Worm (Caenorhabditis elegans): Measurements from ENCODE around the gene srh-67.
A peak's percentile ranks its signal among the peaks of the same experiment; 100 is the strongest.

The srh-67 gene

ce11 chrII:12489903-12490302 is 18.8 kb upstream of the srh-67 start, which contains the start of gene T21B4.15:
Gene T21B4.15, plus strand, starts transcription at chrII:12490203.
- TF ChIP-seq ztf-18 (tag; optimal IDR thresholded peaks at IDR 0.05) (no peak), nfya-2 (GFP tag; IDR thresholded peaks at IDR 0.05) (no peak), ztf-26 (tag; optimal IDR thresholded peaks at IDR 0.05) (no peak), F23B12.7 (tag; optimal IDR thresholded peaks at IDR 0.05; ENCODE audit: insufficient read depth) (no peak), K12H6.12 (tag; optimal IDR thresholded peaks at IDR 0.05) (no peak), somi-1 (GFP tag; optimal IDR thresholded peaks at IDR 0.05) (no peak), lir-1 (GFP tag; conservative IDR thresholded peaks at IDR 0.05) (no peak), xnd-1 (tag; optimal IDR thresholded peaks at IDR 0.05) (no peak), sdz-38 (tag; optimal IDR thresholded peaks at IDR 0.05) (no peak), F22D6.2 (tag; optimal IDR thresholded peaks at IDR 0.05) (no peak), F33H1.4 (GFP tag; IDR thresholded peaks at IDR 0.05) (no peak)

ce11 chrII:12491936-12492335 is 16.8 kb upstream of the srh-67 start, which contains the start of gene srz-6:
Gene srz-6, plus strand, starts transcription at chrII:12492236.
- no peak for TF ChIP-seq ztf-25 (GFP tag; IDR thresholded peaks at IDR 0.05)
- TF ChIP-seq repo-1 (tag; optimal IDR thresholded peaks at IDR 0.05): no peak
- 0 out of 2 replicates have a peak, but pooled peaks have one; percentile 29 for TF ChIP-seq zfh-2 (GFP tag; conservative IDR thresholded peaks at IDR 0.05)

DNA sequence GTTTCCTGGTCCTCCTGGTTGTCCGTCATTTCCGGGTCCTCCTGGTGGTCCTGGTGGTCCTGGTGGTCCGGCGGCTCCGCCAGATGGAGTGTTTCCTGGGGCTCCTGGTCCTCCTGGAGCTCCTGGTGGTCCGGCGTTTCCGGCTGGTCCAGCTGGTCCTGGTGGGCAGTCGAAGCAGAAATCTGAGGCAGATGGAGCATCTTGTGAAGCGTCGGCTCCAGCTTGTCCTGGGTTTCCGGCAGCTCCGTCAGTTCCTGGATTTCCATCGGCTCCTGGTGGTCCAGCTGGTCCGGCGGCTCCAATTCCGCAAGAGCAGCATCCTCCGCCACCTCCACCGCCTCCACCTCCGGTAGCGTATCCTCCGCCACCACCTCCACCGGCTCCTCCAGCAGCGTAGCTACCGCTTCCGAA is 14.7 kb upstream of the srh-67 start:
- 0 out of 2 replicates have a peak, but pooled peaks have one; percentile 4 for TF ChIP-seq cebp-2 (GFP tag; IDR thresholded peaks at IDR 0.05)
- no peak for TF ChIP-seq T26A5.8 (tag; optimal IDR thresholded peaks at IDR 0.05)
- TF ChIP-seq zfh-2 (GFP tag; conservative IDR thresholded peaks at IDR 0.05): peak; percentile 74
- TF ChIP-seq egrh-3 (GFP tag; IDR thresholded peaks at IDR 0.05): peak; percentile 97
- TF ChIP-seq F37B4.10 (GFP tag; IDR thresholded peaks at IDR 0.05): 0 out of 2 replicates have a peak, but pooled peaks have one; percentile 71

DNA sequence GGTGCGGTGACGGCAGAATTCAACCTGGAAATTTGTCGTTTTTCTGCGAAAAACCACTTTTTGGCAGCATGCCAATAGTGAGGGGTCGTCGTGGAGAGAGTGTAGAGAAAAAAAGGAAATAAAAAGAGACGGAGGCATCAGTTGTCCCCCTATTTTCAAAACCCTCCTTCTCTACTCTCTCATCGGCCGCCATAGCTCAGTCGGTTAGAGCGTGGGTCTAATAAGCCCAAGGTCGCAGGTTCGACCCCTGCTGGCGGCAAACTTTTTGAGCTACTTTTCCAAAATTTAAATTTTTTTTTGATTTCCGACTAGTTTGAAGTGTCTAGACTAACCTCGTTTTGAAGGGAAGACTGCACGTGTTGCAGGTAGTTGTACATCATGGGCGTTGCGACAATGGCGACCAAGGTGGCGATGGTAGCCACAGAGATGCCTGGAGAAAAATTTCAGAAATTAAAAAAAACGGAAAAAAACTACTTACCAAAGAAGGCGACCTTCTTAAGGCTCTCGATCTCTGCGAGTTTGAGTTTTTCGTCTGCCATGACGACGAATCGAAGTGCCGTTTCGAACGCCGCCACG is 14.1 kb upstream of the srh-67 start, which contains the start of gene col-85:
Gene col-85, minus strand, starts transcription at position 540 of the 576 bp plus-strand sequence.
- peak; percentile 42 for TF ChIP-seq sptf-2 (GFP tag; optimal IDR thresholded peaks at IDR 0.05)
- peak; percentile 3 to 56 for TF ChIP-seq let-607 (tag; optimal IDR thresholded peaks at IDR 0.05)
- TF ChIP-seq somi-1 (GFP tag; optimal IDR thresholded peaks at IDR 0.05): peak; percentile 79
- peak; percentile 57 for TF ChIP-seq tlf-1 (GFP tag; optimal IDR thresholded peaks at IDR 0.05)
- peak; percentile 93 for TF ChIP-seq nfyb-1 (GFP tag; IDR thresholded peaks at IDR 0.05)
- peak; percentile 39 for TF ChIP-seq nhr-80 (tag; optimal IDR thresholded peaks at IDR 0.05)
- TF ChIP-seq egl-18 (GFP tag; IDR thresholded peaks at IDR 0.05): 0 out of 2 replicates have a peak, but pooled peaks have one; percentile 50
- TF ChIP-seq hlh-26 (GFP tag; conservative IDR thresholded peaks at IDR 0.05): no peak
- TF ChIP-seq mxl-1 (tag; optimal IDR thresholded peaks at IDR 0.05): peak; percentile 88
- TF ChIP-seq unc-62 (GFP tag; optimal IDR thresholded peaks at IDR 0.05): no peak
- TF ChIP-seq lin-35 (GFP tag; optimal IDR thresholded peaks at IDR 0.05): peak in 1 of 3 experiments; percentile 78
- TF ChIP-seq aptf-2 (GFP tag; conservative IDR thresholded peaks at IDR 0.05): 0 out of 2 replicates have a peak, but pooled peaks have one; percentile 34
- TF ChIP-seq T26A5.8 (tag; optimal IDR thresholded peaks at IDR 0.05): peak; percentile 49
- peak; percentile 50 for TF ChIP-seq repo-1 (tag; optimal IDR thresholded peaks at IDR 0.05)
- TF ChIP-seq atf-7 (tag; optimal IDR thresholded peaks at IDR 0.05): peak; percentile 67
- peak; percentile 84 for TF ChIP-seq madf-10 (tag; optimal IDR thresholded peaks at IDR 0.05)
- TF ChIP-seq B0261.1 (tag; optimal IDR thresholded peaks at IDR 0.05): peak; percentile 99
- peak; percentile 78 for TF ChIP-seq ceh-100 (GFP tag; IDR thresholded peaks at IDR 0.05)
- TF ChIP-seq hmg-1.2 (GFP tag; IDR thresholded peaks at IDR 0.05): peak; percentile 90
- peak; percentile 98 for TF ChIP-seq lin-26 (GFP tag; IDR thresholded peaks at IDR 0.05)
- TF ChIP-seq ztf-22 (GFP tag; optimal IDR thresholded peaks at IDR 0.05): no peak
- peak; percentile 43 for TF ChIP-seq F57A8.1 (GFP tag; optimal IDR thresholded peaks at IDR 0.05)
- peak; percentile 53 for TF ChIP-seq F33H1.4 (GFP tag; IDR thresholded peaks at IDR 0.05)
- peak; percentile 90 for TF ChIP-seq snpc-1.1 (tag; optimal IDR thresholded peaks at IDR 0.05; ENCODE audit: insufficient read depth)
- peak; percentile 78 for TF ChIP-seq lin-54 (GFP tag; optimal IDR thresholded peaks at IDR 0.05)
- no peak for TF ChIP-seq bed-2 (GFP tag; IDR thresholded peaks at IDR 0.05)
- TF ChIP-seq cebp-2 (GFP tag; IDR thresholded peaks at IDR 0.05): peak; percentile 77; the same call in 1 of the 2 replicates
- 0 out of 2 replicates have a peak, but pooled peaks have one; percentile 35 for TF ChIP-seq C06A6.2 (GFP tag; conservative IDR thresholded peaks at IDR 0.05)
- TF ChIP-seq fkh-3 (tag; optimal IDR thresholded peaks at IDR 0.05): peak; percentile 87
